Fruit fly (Drosophila melanogaster): Measurements from ENCODE around the gene GatA.

GatA gene

DNA sequence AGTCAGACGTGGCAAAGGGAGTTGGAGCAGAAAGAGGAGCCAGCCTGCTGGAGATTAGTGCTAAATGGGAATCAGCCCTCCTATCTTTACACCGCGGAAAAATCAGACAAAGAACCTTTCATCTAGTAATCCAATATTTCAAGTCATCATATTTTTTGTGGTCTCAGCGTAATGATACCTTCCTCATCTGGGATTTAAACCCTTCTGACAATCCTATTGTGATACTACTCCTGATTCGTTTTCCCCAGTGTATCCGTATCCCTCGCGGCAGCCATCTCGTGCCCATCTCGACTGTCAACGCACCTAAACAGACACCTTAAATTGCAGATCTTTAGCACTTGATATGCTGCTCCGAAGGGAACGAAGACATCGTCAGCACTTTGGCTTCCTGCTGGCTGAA lies 30.3 kb downstream of the GatA start (continued):
- no peak for TF ChIP-seq Neu2 (GFP tag; optimal IDR thresholded peaks at IDR 0.05; ENCODE audit: borderline replicate concordance)
- no peak for TF ChIP-seq pan (optimal IDR thresholded peaks at IDR 0.05)
- TF ChIP-seq pan (GFP tag; optimal IDR thresholded peaks at IDR 0.05 in 1 of 2, IDR thresholded peaks at IDR 0.05 in 1 of 2) = no peak
- no peak for TF ChIP-seq gfzf (GFP tag; optimal IDR thresholded peaks at IDR 0.05)
- TF ChIP-seq slbo (GFP tag; IDR thresholded peaks at IDR 0.05) = peak; percentile 47
- no peak for TF ChIP-seq Hsf (GFP tag; optimal IDR thresholded peaks at IDR 0.05)
- TF ChIP-seq CG17568 (GFP tag; optimal IDR thresholded peaks at IDR 0.05) = no peak
- no peak for TF ChIP-seq Dek (tag; optimal IDR thresholded peaks at IDR 0.05)
- TF ChIP-seq Trl (optimal IDR thresholded peaks at IDR 0.05) = no peak
- no peak for TF ChIP-seq Trl (GFP tag; optimal IDR thresholded peaks at IDR 0.05)
- TF ChIP-seq bcd (GFP tag; optimal IDR thresholded peaks at IDR 0.05) = no peak
- TF ChIP-seq fd3F (GFP tag; optimal IDR thresholded peaks at IDR 0.05) = no peak
- TF ChIP-seq CG12659 (GFP tag; optimal IDR thresholded peaks at IDR 0.05) = no peak
- TF ChIP-seq kni (GFP tag; optimal IDR thresholded peaks at IDR 0.05) = no peak
- no peak for TF ChIP-seq CG31441 (GFP tag; IDR thresholded peaks at IDR 0.05)
- TF ChIP-seq Dp (GFP tag; optimal IDR thresholded peaks at IDR 0.05) = no peak
- TF ChIP-seq CG2875 (GFP tag; optimal IDR thresholded peaks at IDR 0.05) = no peak
- no peak for TF ChIP-seq CG12299 (tag; optimal IDR thresholded peaks at IDR 0.05)
- TF ChIP-seq dmrt99B (tag; optimal IDR thresholded peaks at IDR 0.05) = no peak
- TF ChIP-seq Max (GFP tag; optimal IDR thresholded peaks at IDR 0.05) = no peak
- TF ChIP-seq CG31224 (GFP tag; IDR thresholded peaks at IDR 0.05) = no peak
- TF ChIP-seq peb (GFP tag; IDR thresholded peaks at IDR 0.05) = no peak

- TF ChIP-seq Hmr (GFP tag; optimal IDR thresholded peaks at IDR 0.05) (no peak), CG13894 (tag; optimal IDR thresholded peaks at IDR 0.05) (no peak), HLH4C (GFP tag; IDR thresholded peaks at IDR 0.05; ENCODE audit: partially characterized antibody) (no peak), Jarid2 (GFP tag; optimal IDR thresholded peaks at IDR 0.05) (no peak), CG3847 (GFP tag; IDR thresholded peaks at IDR 0.05) (peak; percentile 33; the same call in 1 of the 2 replicates), CG12155 (GFP tag; optimal IDR thresholded peaks at IDR 0.05) (no peak), CG5245 (GFP tag; optimal IDR thresholded peaks at IDR 0.05) (no peak), CG11504 (tag; optimal IDR thresholded peaks at IDR 0.05) (peak; percentile 49), crol (GFP tag; IDR thresholded peaks at IDR 0.05) (no peak), CG2678 (tag; optimal IDR thresholded peaks at IDR 0.05) (peak; percentile 70), trem (tag; optimal IDR thresholded peaks at IDR 0.05) (peak; percentile 52), E2f2 (GFP tag; IDR thresholded peaks at IDR 0.05) (peak; percentile 61; the same call in 1 of the 2 replicates), Atf3 (GFP tag; optimal IDR thresholded peaks at IDR 0.05) (peak; percentile 54), tap (tag; optimal IDR thresholded peaks at IDR 0.05) (peak; percentile 26), sug (tag; optimal IDR thresholded peaks at IDR 0.05) (peak; percentile 41), tna (GFP tag; IDR thresholded peaks at IDR 0.05; ENCODE audit: partially characterized antibody) (no peak), CG13424 (tag; optimal IDR thresholded peaks at IDR 0.05) (peak; percentile 77), CG43689 (GFP tag; IDR thresholded peaks at IDR 0.05) (no peak), fru (optimal IDR thresholded peaks at IDR 0.05) (no peak), CG4707 (GFP tag; optimal IDR thresholded peaks at IDR 0.05) (peak; percentile 94), insv (GFP tag; optimal IDR thresholded peaks at IDR 0.05) (peak; percentile 14 to 64), CG17802 (tag; optimal IDR thresholded peaks at IDR 0.05) (no peak), CG2199 (GFP tag; IDR thresholded peaks at IDR 0.05) (peak; percentile 84; the same call in 2 of the 3 replicates), bab2 (GFP tag; optimal IDR thresholded peaks at IDR 0.05) (no peak), CG11456 (GFP tag; IDR thresholded peaks at IDR 0.05) (no peak), chif (GFP tag; optimal IDR thresholded peaks at IDR 0.05) (peak; percentile 71 to 78), dimm (GFP tag; IDR thresholded peaks at IDR 0.05) (peak; percentile 28; the same call in 1 of the 2 replicates), NfI (GFP tag; optimal IDR thresholded peaks at IDR 0.05) (peak; percentile 55)
Observed at dm6 chr3R:18997388-18998287, 31.0 kb downstream of the GatA start.
